Worm (Caenorhabditis elegans) whole organism, L1 larva: ENCODE measurements around the gene nra-3.

ENCODE experiments used
- mep-1 ChIP-seq: fragments of 150-350 bp; optimal IDR thresholded peaks from 2 replicates; lab custom pipeline; 2014; ENCODE audit warnings: missing biosample characterization, missing genetic modification characterization
- nhr-28 ChIP-seq: fragments of 150-350 bp; optimal IDR thresholded peaks from 2 replicates; lab custom pipeline; 2014; ENCODE audit warnings: missing biosample characterization, missing genetic modification characterization

- TF ChIP-seq nhr-28 (tag; lab: Kevin White, UChicago) (no peak), mep-1 (no peak)
Observed at ce11 chrX:9917362-9917761, 13.9 kb downstream of the nra-3 start, which contains the start of gene F21G4.6.
